Fruit fly (Drosophila melanogaster) whole organism, wandering third instar larva: ENCODE results near the gene CG13601.
A peak's percentile ranks its signal among the peaks of the same experiment; 100 is the strongest.

Experiments used
- Abd-B ChIP-seq: fragments of >200 bp; optimal IDR thresholded peaks from 2 replicates; lab custom pipeline; 2017; ENCODE audit warnings: missing biosample characterization, missing genetic modification characterization
- CG32264 ChIP-seq: fragments of 200-800 bp; sonication (Bioruptor generic); optimal IDR thresholded peaks from 2 replicates; lab custom pipeline; 2016; ENCODE audit warnings: missing biosample characterization, missing genetic modification characterization
- CG9705 ChIP-seq: fragments of 200-800 bp; sonication (Bioruptor generic); optimal IDR thresholded peaks from 2 replicates; lab custom pipeline; 2018; ENCODE audit warnings: missing biosample characterization, mild to moderate bottlenecking, missing genetic modification characterization
- CrebA ChIP-seq: fragments of 200-800 bp; sonication (Bioruptor generic); optimal IDR thresholded peaks from 2 replicates; lab custom pipeline; 2016; ENCODE audit warnings: missing biosample characterization, mild to moderate bottlenecking, missing genetic modification characterization, borderline replicate concordance
- Dfd ChIP-seq: fragments of >200 bp; optimal IDR thresholded peaks from 2 replicates; lab custom pipeline; 2017; ENCODE audit warnings: missing biosample characterization, missing genetic modification characterization
- Dif ChIP-seq: fragments of 200-275, 200-300 bp; sonication (Bioruptor generic); optimal IDR thresholded peaks from 2 replicates; lab custom pipeline; 2018; ENCODE audit warnings: missing biosample characterization, missing genetic modification characterization; ENCODE audit not compliant: partially characterized antibody
- GATAd ChIP-seq: sonication (Bioruptor generic); optimal IDR thresholded peaks from 2 replicates; lab custom pipeline; 2016; ENCODE audit warnings: missing biosample characterization, missing genetic modification characterization
- HLH106 ChIP-seq: fragments of 200-800 bp; optimal IDR thresholded peaks from 3 replicates; lab custom pipeline; 2019; ENCODE audit warnings: missing biosample characterization, mild to moderate bottlenecking, missing genetic modification characterization, moderate library complexity
- Hnf4 ChIP-seq: fragments of 200-800 bp; sonication (Bioruptor generic); optimal IDR thresholded peaks from 2 replicates; lab custom pipeline; 2016; ENCODE audit warnings: missing biosample characterization, mild to moderate bottlenecking, missing genetic modification characterization
- Hr78 ChIP-seq: fragments of >200 bp; optimal IDR thresholded peaks from 2 replicates; lab custom pipeline; 2017; ENCODE audit warnings: missing biosample characterization, missing genetic modification characterization
- Hr83 ChIP-seq: fragments of 200-300 bp; sonication (Bioruptor generic); optimal IDR thresholded peaks from 2 replicates; lab custom pipeline; 2016; ENCODE audit warnings: missing biosample characterization, mild to moderate bottlenecking, missing genetic modification characterization, moderate library complexity; ENCODE audit not compliant: poor library complexity, severe bottlenecking
- Jra ChIP-seq: sonication (Bioruptor generic); optimal IDR thresholded peaks from 2 replicates; lab custom pipeline; 2016; ENCODE audit warnings: missing biosample characterization, missing genetic modification characterization
- Mio ChIP-seq: sonication (Bioruptor generic); optimal IDR thresholded peaks from 2 replicates; lab custom pipeline; 2016; ENCODE audit warnings: missing biosample characterization, missing genetic modification characterization
- Myc ChIP-seq: fragments of >200 bp; optimal IDR thresholded peaks from 2 replicates; lab custom pipeline; 2017
- N ChIP-seq: fragments of >200 bp; optimal IDR thresholded peaks from 2 replicates; lab custom pipeline; 2018; ENCODE audit warnings: missing biosample characterization, missing external identifiers, missing genetic modification characterization
- OdsH ChIP-seq: fragments of 200-800 bp; sonication (Bioruptor generic); optimal IDR thresholded peaks from 2 replicates; lab custom pipeline; 2016; ENCODE audit warnings: missing biosample characterization, mild to moderate bottlenecking, missing genetic modification characterization
- Rel ChIP-seq, 2 experiments: fragments of 200-800 bp; sonication (Bioruptor generic) in 1 of 2; optimal IDR thresholded peaks; 2 replicates in 1 of 2; 3 replicates in 1 of 2; lab custom pipeline; 2016 to 2019; ENCODE audit warnings: mild to moderate bottlenecking in 2 of 2, missing biosample characterization in 2 of 2, missing genetic modification characterization in 2 of 2, moderate library complexity in 1 of 2
- Sp1 ChIP-seq: fragments of 200-800 bp; sonication (Bioruptor generic); optimal IDR thresholded peaks from 3 replicates; lab custom pipeline; 2019; ENCODE audit warnings: missing biosample characterization, mild to moderate bottlenecking, missing genetic modification characterization, moderate library complexity
- Vsx2 ChIP-seq: fragments of 200-300, 225-300 bp; sonication (Bioruptor generic); optimal IDR thresholded peaks from 2 replicates; lab custom pipeline; 2018; ENCODE audit warnings: missing biosample characterization, missing genetic modification characterization; ENCODE audit not compliant: partially characterized antibody
- br ChIP-seq: fragments of 200-800 bp; sonication (Bioruptor generic); optimal IDR thresholded peaks from 2 replicates; lab custom pipeline; 2016; ENCODE audit warnings: missing biosample characterization, missing genetic modification characterization
- brk ChIP-seq: fragments of 200-800 bp; sonication (Bioruptor generic); optimal IDR thresholded peaks from 2 replicates; lab custom pipeline; 2016; ENCODE audit warnings: missing biosample characterization, mild to moderate bottlenecking, missing genetic modification characterization
- dl ChIP-seq, 2 experiments: fragments of 175-275, 200-275 bp in 1 of 2; fragments of 200-275 bp in 1 of 2; sonication (Bioruptor generic); optimal IDR thresholded peaks; lab custom pipeline; 2018; ENCODE audit warnings: mild to moderate bottlenecking in 2 of 2, missing biosample characterization in 2 of 2, missing genetic modification characterization in 2 of 2, moderate library complexity in 2 of 2; ENCODE audit not compliant: partially characterized antibody in 2 of 2, insufficient read depth in 1 of 2
- dmrt93B ChIP-seq: fragments of 200-800 bp; sonication (Bioruptor generic); optimal IDR thresholded peaks from 2 replicates; lab custom pipeline; 2018; ENCODE audit warnings: missing biosample characterization, mild to moderate bottlenecking, missing genetic modification characterization
- dsf ChIP-seq: sonication (Bioruptor generic); optimal IDR thresholded peaks from 2 replicates; lab custom pipeline; 2016; ENCODE audit warnings: missing biosample characterization, missing genetic modification characterization, borderline replicate concordance
- ey ChIP-seq: fragments of 200-800 bp; sonication (Bioruptor generic); optimal IDR thresholded peaks from 2 replicates; lab custom pipeline; 2016; ENCODE audit warnings: missing biosample characterization, missing genetic modification characterization
- foxo ChIP-seq, 2 experiments: fragments of 200-800 bp; sonication (Bioruptor generic); optimal IDR thresholded peaks; 2 replicates in 1 of 2; 3 replicates in 1 of 2; lab custom pipeline; 2016 to 2017; ENCODE audit warnings: missing biosample characterization in 2 of 2, missing genetic modification characterization in 2 of 2
- fru ChIP-seq: fragments of 200-800 bp; sonication (Bioruptor generic); optimal IDR thresholded peaks from 3 replicates; lab custom pipeline; 2016; ENCODE audit warnings: missing biosample characterization, mild to moderate bottlenecking, missing genetic modification characterization
- h ChIP-seq: fragments of 200-800 bp; sonication (Bioruptor generic); optimal IDR thresholded peaks from 3 replicates; lab custom pipeline; 2016; ENCODE audit warnings: missing biosample characterization, mild to moderate bottlenecking, missing genetic modification characterization
- jim ChIP-seq: fragments of 175-275, 200-325 bp; sonication (Bioruptor generic); optimal IDR thresholded peaks from 2 replicates; lab custom pipeline; 2016; ENCODE audit warnings: missing biosample characterization, mild to moderate bottlenecking, missing genetic modification characterization
- lola ChIP-seq: fragments of >200 bp; optimal IDR thresholded peaks from 2 replicates; lab custom pipeline; 2017; ENCODE audit warnings: missing biosample characterization, missing genetic modification characterization
- pan ChIP-seq: fragments of >200 bp; optimal IDR thresholded peaks from 2 replicates; lab custom pipeline; 2017
- psq ChIP-seq: fragments of 200-800 bp; sonication (Bioruptor generic); optimal IDR thresholded peaks from 3 replicates; lab custom pipeline; 2017; ENCODE audit warnings: missing biosample characterization, mild to moderate bottlenecking, missing genetic modification characterization, moderate library complexity
- rgr ChIP-seq: fragments of 200-800 bp; sonication (Bioruptor generic); optimal IDR thresholded peaks from 3 replicates; lab custom pipeline; 2016; ENCODE audit warnings: missing biosample characterization, mild to moderate bottlenecking, missing genetic modification characterization
- sage ChIP-seq: fragments of 200-800 bp; sonication (Bioruptor generic); optimal IDR thresholded peaks from 2 replicates; lab custom pipeline; 2016; ENCODE audit warnings: missing biosample characterization, mild to moderate bottlenecking, missing genetic modification characterization
- sv ChIP-seq: fragments of 200-800 bp; sonication (Bioruptor generic); optimal IDR thresholded peaks from 3 replicates; lab custom pipeline; 2016; ENCODE audit warnings: missing biosample characterization, missing genetic modification characterization
- tai ChIP-seq: sonication (Bioruptor generic); optimal IDR thresholded peaks from 2 replicates; lab custom pipeline; 2016; ENCODE audit warnings: missing biosample characterization, missing genetic modification characterization
- usp ChIP-seq: fragments of >200 bp; optimal IDR thresholded peaks from 2 replicates; lab custom pipeline; 2017; ENCODE audit warnings: missing biosample characterization, missing genetic modification characterization
- woc ChIP-seq: sonication (Bioruptor generic); optimal IDR thresholded peaks from 2 replicates; lab custom pipeline; 2016; ENCODE audit warnings: missing biosample characterization, mild to moderate bottlenecking, missing genetic modification characterization

Gene CG13601

dm6 chr3R:23920874-23921539 is 6.4 kb downstream of the CG13601 start:
- TF ChIP-seq Hr78 (no peak), CrebA (GFP tag; lab: Kevin White, UChicago) (no peak), Sp1 (peak; percentile 44), sv (GFP tag; lab: Kevin White, UChicago) (no peak), ey (peak; percentile 51), tai (GFP tag; lab: Kevin White, UChicago) (no peak), HLH106 (tag; lab: Kevin White, UChicago) (peak; percentile 55), fru (GFP tag; lab: Kevin White, UChicago) (peak; percentile 61), Hr83 (GFP tag; lab: Kevin White, UChicago) (no peak), sage (GFP tag; lab: Kevin White, UChicago) (no peak), psq (peak; percentile 4), N (GFP tag; lab: Kevin White, UChicago) (no peak), CG32264 (GFP tag; lab: Kevin White, UChicago) (no peak), h (peak; percentile 50), foxo (GFP tag; optimal IDR thresholded peaks at IDR 0.05; lab: Kevin White, UChicago) (peak in 1 of 2 experiments; percentile 9), woc (GFP tag; lab: Kevin White, UChicago) (no peak), dl (GFP tag; optimal IDR thresholded peaks at IDR 0.05; lab: Kevin White, UChicago; ENCODE audit: insufficient read depth in 1 of 2, partially characterized antibody in 2 of 2) (no peak), Rel (GFP tag; optimal IDR thresholded peaks at IDR 0.05; lab: Kevin White, UChicago) (no peak), Rel (tag; optimal IDR thresholded peaks at IDR 0.05; lab: Kevin White, UChicago) (peak; percentile 42), GATAd (GFP tag; lab: Kevin White, UChicago) (no peak), pan (no peak), Vsx2 (GFP tag; lab: Kevin White, UChicago) (no peak), rgr (GFP tag; lab: Kevin White, UChicago) (peak; percentile 57), Abd-B (GFP tag; lab: Kevin White, UChicago) (no peak), Mio (GFP tag; lab: Kevin White, UChicago) (no peak), br (GFP tag; lab: Kevin White, UChicago) (peak; percentile 66), CG9705 (GFP tag; lab: Kevin White, UChicago) (peak; percentile 14), Dfd (GFP tag; lab: Kevin White, UChicago) (no peak), Dif (GFP tag; lab: Kevin White, UChicago) (no peak), Jra (GFP tag; lab: Kevin White, UChicago) (no peak), Hnf4 (peak; percentile 12), dmrt93B (peak; percentile 21), OdsH (GFP tag; lab: Kevin White, UChicago) (peak; percentile 26), jim (GFP tag; lab: Kevin White, UChicago) (no peak), brk (GFP tag; lab: Kevin White, UChicago) (no peak)

- peak; percentile 95 for TF ChIP-seq Dfd (GFP tag; lab: Kevin White, UChicago)
- no peak for TF ChIP-seq jim (GFP tag; lab: Kevin White, UChicago)
Observed at dm6 chr3R:23920387-23920786, 7.0 kb downstream of the CG13601 start.

dm6 chr3R:23919366-23919765 is 8.1 kb downstream of the CG13601 start:
- TF ChIP-seq CrebA (GFP tag; lab: Kevin White, UChicago), result no peak
- peak; percentile 6 for TF ChIP-seq OdsH (GFP tag; lab: Kevin White, UChicago)
- TF ChIP-seq rgr (GFP tag; lab: Kevin White, UChicago), result peak; percentile 32

- TF ChIP-seq psq, result peak; percentile 62
- peak; percentile 79 for TF ChIP-seq br (GFP tag; lab: Kevin White, UChicago)
- peak; percentile 77 for TF ChIP-seq rgr (GFP tag; lab: Kevin White, UChicago)
- no peak for TF ChIP-seq Dif (GFP tag; lab: Kevin White, UChicago)
- no peak for TF ChIP-seq Dfd (GFP tag; lab: Kevin White, UChicago)
- no peak for TF ChIP-seq Vsx2 (GFP tag; lab: Kevin White, UChicago)
- no peak for TF ChIP-seq dsf (GFP tag; lab: Kevin White, UChicago)
- peak; percentile 79 for TF ChIP-seq HLH106 (tag; lab: Kevin White, UChicago)
- TF ChIP-seq sv (GFP tag; lab: Kevin White, UChicago), result no peak
- peak; percentile 64 for TF ChIP-seq woc (GFP tag; lab: Kevin White, UChicago)
- TF ChIP-seq pan, result no peak
- peak; percentile 68 for TF ChIP-seq Hnf4
- TF ChIP-seq ey, result peak; percentile 72
- no peak for TF ChIP-seq GATAd (GFP tag; lab: Kevin White, UChicago)
- no peak for TF ChIP-seq lola
- no peak for TF ChIP-seq Hr78
- TF ChIP-seq Myc (lab: Kevin White, UChicago), result no peak
- peak; percentile 1 for TF ChIP-seq CG9705 (GFP tag; lab: Kevin White, UChicago)
- TF ChIP-seq fru (GFP tag; lab: Kevin White, UChicago), result peak; percentile 86
- TF ChIP-seq brk (GFP tag; lab: Kevin White, UChicago), result peak; percentile 32
- no peak for TF ChIP-seq N (GFP tag; lab: Kevin White, UChicago)
- no peak for TF ChIP-seq CrebA (GFP tag; lab: Kevin White, UChicago)
- no peak for TF ChIP-seq Abd-B (GFP tag; lab: Kevin White, UChicago)
- TF ChIP-seq Rel (GFP tag; optimal IDR thresholded peaks at IDR 0.05; lab: Kevin White, UChicago), result no peak
- no peak for TF ChIP-seq Rel (tag; optimal IDR thresholded peaks at IDR 0.05; lab: Kevin White, UChicago)
- no peak for TF ChIP-seq Hr83 (GFP tag; lab: Kevin White, UChicago)
- TF ChIP-seq Sp1, result peak; percentile 75
- no peak for TF ChIP-seq usp (GFP tag; lab: Kevin White, UChicago)
- peak; percentile 72 for TF ChIP-seq OdsH (GFP tag; lab: Kevin White, UChicago)
- TF ChIP-seq tai (GFP tag; lab: Kevin White, UChicago), result peak; percentile 16
Observed at dm6 chr3R:23915967-23916366, 11.5 kb downstream of the CG13601 start.
